Worm (Caenorhabditis elegans) whole organism, early embryonic: Measurements from ENCODE around the gene clec-243.

Experiments
- ama-1 ChIP-seq: fragments of 150-350 bp; optimal IDR thresholded peaks from 2 replicates; lab custom pipeline; 2014
- ceh-36 ChIP-seq: sonication (generic microtip); optimal IDR thresholded peaks from 2 replicates; lab custom pipeline; 2016; ENCODE audit warnings: missing genetic modification characterization, inconsistent platforms, missing compliant biosample characterization
- flt-1 ChIP-seq: fragments of 200-800 bp; sonication (Bioruptor generic); IDR thresholded peaks from 2 replicates; pipeline ENCODE4 v1.3.6; 2022; ENCODE audit warnings: missing genetic modification characterization, missing compliant biosample characterization
- hmbx-1 ChIP-seq: sonication (generic microtip); optimal IDR thresholded peaks from 2 replicates; lab custom pipeline; 2016; ENCODE audit warnings: mild to moderate bottlenecking, missing genetic modification characterization, missing compliant biosample characterization
- hnd-1 ChIP-seq: sonication (generic microtip); optimal IDR thresholded peaks from 2 replicates; lab custom pipeline; 2016; ENCODE audit warnings: missing genetic modification characterization, missing compliant biosample characterization
- tra-4 ChIP-seq: sonication (generic microtip); optimal IDR thresholded peaks from 2 replicates; lab custom pipeline; 2017; ENCODE audit warnings: missing genetic modification characterization, missing compliant biosample characterization

- no peak for TF ChIP-seq flt-1 (GFP tag; lab: Robert Waterston, UW)
- TF ChIP-seq hmbx-1 (tag; lab: Kevin White, UChicago), result no peak
- TF ChIP-seq tra-4 (tag; lab: Kevin White, UChicago), result no peak
- no peak for TF ChIP-seq ceh-36 (tag; lab: Kevin White, UChicago)
- TF ChIP-seq hnd-1 (tag; lab: Kevin White, UChicago), result no peak
- TF ChIP-seq ama-1, result no peak
Observed at ce11 chrV:17225389-17225788, 23.4 kb downstream of the clec-243 start, which contains the start of gene scl-25.
